Fruit fly (Drosophila melanogaster): ENCODE measurements around the gene CDase.

- TF ChIP-seq CG11617 (GFP tag; optimal IDR thresholded peaks at IDR 0.05) (no peak), cnc (optimal IDR thresholded peaks at IDR 0.05) (no peak), Hr96 (GFP tag; optimal IDR thresholded peaks at IDR 0.05) (no peak), CG12768 (GFP tag; optimal IDR thresholded peaks at IDR 0.05) (no peak), CG7045 (GFP tag; optimal IDR thresholded peaks at IDR 0.05) (no peak)
Observed at dm6 chr3R:30454442-30454841, 4.9 kb upstream of the CDase start.
